Fruit fly (Drosophila melanogaster): ENCODE data around the gene CG6059.

The CG6059 gene

dm6 chr3R:27150685-27151515 is 26.4 kb upstream of the CG6059 start, which contains the start of gene CG6051 (continued):
- TF ChIP-seq CG6854 (GFP tag; optimal IDR thresholded peaks at IDR 0.05) = peak; percentile 6
- no peak for TF ChIP-seq en (GFP tag; optimal IDR thresholded peaks at IDR 0.05)
- no peak for TF ChIP-seq CTCF (GFP tag; optimal IDR thresholded peaks at IDR 0.05)
- TF ChIP-seq CG4328 (GFP tag; optimal IDR thresholded peaks at IDR 0.05) = peak; percentile 40
- TF ChIP-seq jumu (GFP tag; optimal IDR thresholded peaks at IDR 0.05) = peak; percentile 10
- no peak for TF ChIP-seq maf-S (GFP tag; optimal IDR thresholded peaks at IDR 0.05)
- no peak for TF ChIP-seq CG7963 (GFP tag; IDR thresholded peaks at IDR 0.05; ENCODE audit: partially characterized antibody)
- no peak for TF ChIP-seq ken (GFP tag; IDR thresholded peaks at IDR 0.05)
- peak; percentile 25 for TF ChIP-seq Atf3 (GFP tag; optimal IDR thresholded peaks at IDR 0.05)
- TF ChIP-seq C15 (GFP tag; IDR thresholded peaks at IDR 0.05) = no peak
- peak; percentile 46 for TF ChIP-seq Hey (tag; optimal IDR thresholded peaks at IDR 0.05)
- no peak for TF ChIP-seq kah (GFP tag; optimal IDR thresholded peaks at IDR 0.05)
- TF ChIP-seq Mrtf (GFP tag; IDR thresholded peaks at IDR 0.05) = no peak
- no peak for TF ChIP-seq CG12744 (GFP tag; optimal IDR thresholded peaks at IDR 0.05)
- no peak for TF ChIP-seq ci (GFP tag; IDR thresholded peaks at IDR 0.05)
- TF ChIP-seq gt (GFP tag; IDR thresholded peaks at IDR 0.05) = no peak
- TF ChIP-seq repo (GFP tag; optimal IDR thresholded peaks at IDR 0.05) = peak; percentile 33
- peak; percentile 54 for TF ChIP-seq Hmr (GFP tag; optimal IDR thresholded peaks at IDR 0.05)
- TF ChIP-seq CG14441 (GFP tag; IDR thresholded peaks at IDR 0.05) = no peak
- no peak for TF ChIP-seq CG4360 (GFP tag; IDR thresholded peaks at IDR 0.05)
- TF ChIP-seq CG13424 (tag; optimal IDR thresholded peaks at IDR 0.05) = peak; percentile 65
- peak; percentile 57 for TF ChIP-seq CG10543 (GFP tag; optimal IDR thresholded peaks at IDR 0.05)
- TF ChIP-seq slp2 (GFP tag; optimal IDR thresholded peaks at IDR 0.05) = peak; percentile 13
- no peak for TF ChIP-seq bbx (GFP tag; IDR thresholded peaks at IDR 0.05; ENCODE audit: partially characterized antibody)
- no peak for TF ChIP-seq CG14860 (GFP tag; IDR thresholded peaks at IDR 0.05; ENCODE audit: partially characterized antibody)
- TF ChIP-seq eyg (GFP tag; optimal IDR thresholded peaks at IDR 0.05) = no peak
- no peak for TF ChIP-seq MBD-R2 (GFP tag; IDR thresholded peaks at IDR 0.05)
- TF ChIP-seq mld (GFP tag; IDR thresholded peaks at IDR 0.05; ENCODE audit: partially characterized antibody) = no peak
- TF ChIP-seq CG4282 (GFP tag; optimal IDR thresholded peaks at IDR 0.05) = peak; percentile 31
- TF ChIP-seq CG8388 (GFP tag; optimal IDR thresholded peaks at IDR 0.05) = no peak
- peak; percentile 5 for TF ChIP-seq scrt (GFP tag; optimal IDR thresholded peaks at IDR 0.05)
- TF ChIP-seq NC2α (GFP tag; optimal IDR thresholded peaks at IDR 0.05) = no peak
- TF ChIP-seq CG12104 (GFP tag; optimal IDR thresholded peaks at IDR 0.05) = peak; percentile 37
- TF ChIP-seq ttk (GFP tag; IDR thresholded peaks at IDR 0.05) = no peak
- TF ChIP-seq CG10959 (GFP tag; IDR thresholded peaks at IDR 0.05) = no peak
- no peak for TF ChIP-seq CG3163 (GFP tag; optimal IDR thresholded peaks at IDR 0.05)
- TF ChIP-seq CG7357 (GFP tag; IDR thresholded peaks at IDR 0.05) = peak; percentile 97
- no peak for TF ChIP-seq sima (GFP tag; optimal IDR thresholded peaks at IDR 0.05)
- no peak for TF ChIP-seq TFAM (GFP tag; optimal IDR thresholded peaks at IDR 0.05)
- peak; percentile 59 for TF ChIP-seq Hand (GFP tag; optimal IDR thresholded peaks at IDR 0.05)
- peak; percentile 33 for TF ChIP-seq CG4617 (GFP tag; optimal IDR thresholded peaks at IDR 0.05; ENCODE audit: borderline replicate concordance)
